Fruit fly (Drosophila melanogaster): Measurements from ENCODE around the gene CG33647.

DNA sequence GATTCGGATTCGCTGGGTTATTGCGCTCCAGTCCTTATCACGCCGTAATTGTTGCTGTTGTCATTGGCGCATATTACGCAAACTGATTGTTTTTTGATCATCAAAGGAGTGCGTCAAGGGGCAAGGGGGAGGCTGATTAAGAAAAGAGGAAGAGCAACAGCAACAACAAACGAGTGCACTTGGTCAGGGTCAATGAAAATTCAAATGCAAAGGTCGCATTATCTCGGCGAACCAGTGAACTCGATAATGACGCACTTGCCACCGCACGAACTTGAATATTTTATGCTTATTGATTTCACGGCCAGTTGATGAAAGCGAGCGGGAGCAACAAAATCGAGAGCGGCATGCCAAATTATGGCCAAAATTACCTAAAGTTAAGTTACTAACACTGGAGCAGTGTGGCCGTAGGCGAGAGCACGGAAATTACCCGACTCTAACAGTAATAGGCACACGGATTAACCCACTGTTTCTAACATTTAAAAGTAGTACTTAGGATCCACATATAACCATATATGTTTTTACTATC is 24.2 kb downstream of the CG33647 start, which contains the start of gene nes:
- no peak for TF ChIP-seq CTCF (optimal IDR thresholded peaks at IDR 0.05)
- TF ChIP-seq CG8478 (optimal IDR thresholded peaks at IDR 0.05): no peak
